Worm (Caenorhabditis elegans): ENCODE measurements around the gene srd-65.

srd-65 gene

DNA sequence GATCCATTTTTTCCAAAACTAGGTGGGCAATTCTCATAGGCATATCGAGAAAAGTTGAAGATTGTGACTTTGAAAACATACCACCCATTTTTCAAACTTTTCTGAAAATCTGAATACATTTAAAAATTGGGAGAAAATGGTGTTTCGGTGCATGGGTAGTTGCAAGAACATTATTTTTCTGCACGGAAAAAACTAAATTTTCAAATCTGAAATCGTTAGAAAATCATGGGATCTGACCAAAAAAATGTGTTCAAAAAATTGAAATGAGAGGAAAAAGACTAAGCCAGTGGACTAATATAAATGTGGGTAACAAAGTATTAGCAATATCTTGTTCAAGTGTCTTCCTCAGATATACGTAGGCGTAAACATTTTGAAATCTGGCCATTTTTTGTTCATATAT, 35.0 kb upstream of the srd-65 start, which contains the start of gene fbxa-43:
TSS of gene fbxa-43 (minus strand) at position 101 of the 400 bp plus-strand sequence.
- TF ChIP-seq ztf-6 (GFP tag; IDR thresholded peaks at IDR 0.05): no peak
- TF ChIP-seq T07F8.4 (tag; optimal IDR thresholded peaks at IDR 0.05): no peak
- TF ChIP-seq snpc-1.3 (tag; optimal IDR thresholded peaks at IDR 0.05; ENCODE audit: insufficient read depth): no peak

DNA sequence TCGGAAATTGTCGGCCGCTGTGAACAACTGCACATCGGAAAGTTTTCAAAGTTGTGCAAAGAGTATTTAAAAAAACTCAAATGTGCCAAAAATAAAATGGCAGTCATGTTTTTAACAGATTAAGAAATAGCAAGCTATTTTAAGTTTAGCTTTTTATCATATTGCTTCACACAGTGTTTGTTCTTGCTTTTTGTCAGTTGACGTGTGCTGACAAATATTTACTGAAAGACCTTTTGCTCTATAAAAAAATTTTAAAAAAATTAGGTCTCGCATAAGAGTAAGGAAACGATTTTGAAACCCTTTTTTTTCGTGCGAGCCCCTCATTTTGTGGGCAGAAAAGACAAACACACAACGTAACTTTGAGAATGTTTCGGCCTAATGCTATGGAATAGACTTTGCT, 31.7 kb upstream of the srd-65 start, which contains the start of gene fbxa-71:
TSS of gene fbxa-71 (plus strand) at position 301 of the 400 bp plus-strand sequence.
- TF ChIP-seq die-1 (tag; optimal IDR thresholded peaks at IDR 0.05) (no peak), Y56A3A.18 (GFP tag; IDR thresholded peaks at IDR 0.05) (no peak), F49E8.2 (tag; optimal IDR thresholded peaks at IDR 0.05; ENCODE audit: insufficient read depth) (no peak), hlh-12 (tag; optimal IDR thresholded peaks at IDR 0.05) (no peak), ztf-25 (GFP tag; IDR thresholded peaks at IDR 0.05) (no peak), ztf-18 (tag; optimal IDR thresholded peaks at IDR 0.05) (no peak), F57C9.4 (tag; optimal IDR thresholded peaks at IDR 0.05) (no peak), zfh-2 (GFP tag; conservative IDR thresholded peaks at IDR 0.05) (no peak), attf-5 (GFP tag; optimal IDR thresholded peaks at IDR 0.05) (no peak), efl-1 (GFP tag; optimal IDR thresholded peaks at IDR 0.05) (no peak), sdz-38 (tag; optimal IDR thresholded peaks at IDR 0.05) (no peak)

DNA sequence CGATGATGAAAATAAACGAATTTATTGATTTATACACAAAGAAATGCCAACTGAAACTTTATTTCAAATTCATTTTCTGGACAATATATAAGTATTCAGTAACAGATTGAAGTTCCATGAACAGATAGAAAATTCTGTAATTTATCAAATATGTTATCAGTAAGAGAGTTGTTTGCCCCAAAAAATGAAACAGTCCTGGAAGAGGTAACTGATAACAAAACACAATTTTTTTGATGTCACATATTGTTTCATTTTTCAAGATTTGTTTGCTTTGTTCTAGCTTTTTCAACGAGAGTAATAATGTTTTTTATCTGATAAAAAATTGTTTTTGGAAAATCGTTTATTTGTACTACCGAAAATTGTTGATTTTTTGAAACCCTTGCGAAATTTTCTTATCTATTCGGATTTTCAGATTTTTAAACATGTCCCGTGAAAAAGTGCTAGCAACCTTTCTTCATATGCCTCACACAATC, 29.2 kb upstream of the srd-65 start, which contains the start of gene fbxa-73:
TSS of gene fbxa-73 (plus strand) at position 423 of the 473 bp plus-strand sequence.
- TF ChIP-seq nhr-80 (tag; optimal IDR thresholded peaks at IDR 0.05) (peak; percentile 26), sdz-38 (tag; optimal IDR thresholded peaks at IDR 0.05) (no peak)

DNA sequence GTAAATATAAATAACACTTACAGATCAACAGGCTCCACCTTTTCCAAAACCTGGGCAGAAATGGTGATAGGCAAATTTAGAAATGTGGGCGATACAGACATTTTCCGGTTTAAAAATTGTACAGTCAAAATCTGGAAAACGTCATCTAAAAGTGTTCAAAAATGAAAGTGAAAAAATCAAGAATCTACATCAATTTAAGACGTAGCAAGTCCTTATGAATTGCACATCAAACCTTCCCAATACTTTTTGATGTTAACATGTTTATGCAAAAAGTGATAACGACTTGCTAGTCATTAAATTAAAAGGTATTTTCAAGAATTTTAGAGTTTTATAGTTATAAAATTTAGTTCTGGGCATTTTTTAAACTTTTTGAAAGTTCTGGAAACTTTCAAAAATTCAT, 27.5 kb upstream of the srd-65 start, which contains the start of gene fbxa-7:
TSS of gene fbxa-7 (minus strand) at position 101 of the 400 bp plus-strand sequence.
- TF ChIP-seq ccch-3 (GFP tag; optimal IDR thresholded peaks at IDR 0.05): no peak
- no peak for TF ChIP-seq ztf-26 (tag; optimal IDR thresholded peaks at IDR 0.05)
- no peak for TF ChIP-seq attf-6 (GFP tag; IDR thresholded peaks at IDR 0.05)
- no peak for TF ChIP-seq nfya-2 (GFP tag; IDR thresholded peaks at IDR 0.05)
- TF ChIP-seq dox-1 (GFP tag; IDR thresholded peaks at IDR 0.05): no peak
- TF ChIP-seq lsl-1 (GFP tag; optimal IDR thresholded peaks at IDR 0.05): no peak
- no peak for TF ChIP-seq K12H6.12 (tag; optimal IDR thresholded peaks at IDR 0.05)
- no peak for TF ChIP-seq akir-1 (GFP tag; optimal IDR thresholded peaks at IDR 0.05)
- TF ChIP-seq cebp-2 (GFP tag; IDR thresholded peaks at IDR 0.05): no peak
- TF ChIP-seq B0336.3 (GFP tag; IDR thresholded peaks at IDR 0.05): no peak
- TF ChIP-seq atf-7 (tag; optimal IDR thresholded peaks at IDR 0.05): no peak
- no peak for TF ChIP-seq snpc-4 (GFP tag; optimal IDR thresholded peaks at IDR 0.05)
- TF ChIP-seq snpc-4 (tag; optimal IDR thresholded peaks at IDR 0.05): no peak
- no peak for TF ChIP-seq rec-8 (tag; optimal IDR thresholded peaks at IDR 0.05)
- no peak for TF ChIP-seq madf-8 (GFP tag; conservative IDR thresholded peaks at IDR 0.05)
- no peak for TF ChIP-seq ZK185.1 (tag; optimal IDR thresholded peaks at IDR 0.05; ENCODE audit: poor library complexity, severe bottlenecking)

DNA sequence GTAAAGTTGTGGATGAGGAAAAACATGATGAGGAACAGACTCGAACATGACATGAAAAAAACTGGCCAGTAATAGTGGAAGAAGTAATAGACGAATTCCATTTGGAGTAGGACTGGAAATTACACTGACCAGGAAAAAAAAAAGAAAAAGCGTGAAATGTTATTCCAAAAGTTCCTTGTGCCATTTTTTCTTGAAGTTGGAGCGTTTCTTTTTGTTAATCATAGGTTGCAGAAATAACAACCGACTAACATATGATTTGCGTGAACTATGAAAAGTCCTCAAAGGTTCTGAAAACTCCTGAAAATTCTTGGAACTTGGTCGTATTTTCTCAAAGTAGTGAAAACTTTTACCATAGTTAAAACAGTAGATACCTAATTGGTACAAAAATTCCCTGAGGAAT, 21.9 kb upstream of the srd-65 start, which contains the start of gene srd-67:
TSS of gene srd-67 (minus strand) at position 101 of the 400 bp plus-strand sequence.
- TF ChIP-seq F55B11.4 (tag; optimal IDR thresholded peaks at IDR 0.05; ENCODE audit: borderline replicate concordance, insufficient read depth) (no peak), dpff-1 (tag; optimal IDR thresholded peaks at IDR 0.05) (no peak), sdz-38 (tag; optimal IDR thresholded peaks at IDR 0.05) (no peak), dox-1 (GFP tag; IDR thresholded peaks at IDR 0.05) (no peak)
